Fruit fly (Drosophila melanogaster) ovary, adult (tissue): Measurements from ENCODE around the gene Acf.

Experiments used
- CG17801 ChIP-seq: fragments of 200-800 bp; optimal IDR thresholded peaks from 2 replicates; lab custom pipeline; 2019; ENCODE audit warnings: missing biosample characterization, mild to moderate bottlenecking, missing genetic modification characterization, moderate library complexity; ENCODE audit not compliant: partially characterized antibody

Gene Acf

DNA sequence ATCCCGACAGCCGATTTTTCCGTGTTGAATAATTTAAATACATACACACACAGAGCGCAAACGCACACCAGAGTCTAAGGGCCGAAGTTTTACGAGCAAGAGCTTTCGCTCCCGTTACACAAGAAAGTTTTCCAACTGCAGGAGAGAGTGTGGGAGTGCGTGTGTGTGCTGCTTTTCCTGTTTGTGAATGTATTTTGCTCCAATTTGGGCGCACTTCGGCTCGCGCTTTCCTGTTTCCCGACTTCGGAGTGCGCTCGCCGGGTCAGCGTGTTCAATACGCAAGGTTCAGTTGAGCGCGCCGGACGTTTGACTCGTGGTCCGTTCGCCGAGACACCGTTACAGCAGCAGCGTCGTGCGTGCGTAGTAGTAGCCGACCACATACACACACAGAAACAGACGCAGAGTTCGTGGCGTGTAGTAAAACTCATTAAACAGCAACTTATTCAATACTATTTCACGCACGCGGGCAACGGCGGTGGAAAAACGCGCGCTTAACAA is 31.8 kb downstream of the Acf start:
- TF ChIP-seq CG17801 (GFP tag; lab: Kevin White, UChicago): no peak

- no peak for TF ChIP-seq CG17801 (GFP tag; lab: Kevin White, UChicago)
Observed at dm6 chr3R:31826422-31826821, 32.6 kb downstream of the Acf start.
